Fruit fly (Drosophila melanogaster): ENCODE results near the gene CG14715.

dm6 chr3R:11665925-11666687 is 7.9 kb upstream of the CG14715 start:
- TF ChIP-seq psq (optimal IDR thresholded peaks at IDR 0.05), result no peak
- TF ChIP-seq Sin3A (optimal IDR thresholded peaks at IDR 0.05), result no peak
- TF ChIP-seq ttk (optimal IDR thresholded peaks at IDR 0.05), result no peak
- no peak for TF ChIP-seq h (optimal IDR thresholded peaks at IDR 0.05)
